Worm (Caenorhabditis elegans): Measurements from ENCODE around the gene rabx-5.

Gene rabx-5

DNA sequence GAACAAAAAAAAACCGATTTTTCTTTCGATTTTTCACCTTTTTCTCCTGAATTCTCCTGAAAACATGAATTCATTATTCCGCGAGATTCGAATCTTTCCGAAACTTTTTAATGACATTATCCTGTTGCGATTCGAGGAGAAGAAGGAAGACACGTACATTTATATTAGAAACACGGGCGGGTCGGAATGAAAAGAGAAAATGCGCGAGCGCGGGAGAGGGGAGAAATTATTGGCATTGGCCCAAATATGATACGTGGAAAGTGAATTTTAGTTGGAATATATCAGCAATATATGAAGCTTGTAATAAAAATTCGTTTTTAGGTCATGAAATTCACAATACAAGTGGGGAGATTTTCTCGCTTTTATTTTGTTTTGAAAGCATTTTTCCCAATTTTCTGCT, 48.3 kb downstream of the rabx-5 start (continued):
- TF ChIP-seq egl-18 (GFP tag; IDR thresholded peaks at IDR 0.05) = no peak

- TF ChIP-seq unc-130 (GFP tag; optimal IDR thresholded peaks at IDR 0.05) (no peak), ceh-79 (tag; optimal IDR thresholded peaks at IDR 0.05) (no peak), C06A6.2 (GFP tag; conservative IDR thresholded peaks at IDR 0.05) (no peak)
Observed at ce11 chrIII:10654718-10655117, 49.6 kb downstream of the rabx-5 start, which contains the start of gene cnt-2. Gene cnt-2 (plus strand): TSS chrIII:10655018.

- peak; percentile 60 for TF ChIP-seq nhr-80 (tag; optimal IDR thresholded peaks at IDR 0.05)
- TF ChIP-seq ceh-79 (tag; optimal IDR thresholded peaks at IDR 0.05) = no peak
- TF ChIP-seq let-607 (tag; optimal IDR thresholded peaks at IDR 0.05) = peak; percentile 67 to 85
Observed at ce11 chrIII:10656069-10656468, 50.9 kb downstream of the rabx-5 start.

DNA sequence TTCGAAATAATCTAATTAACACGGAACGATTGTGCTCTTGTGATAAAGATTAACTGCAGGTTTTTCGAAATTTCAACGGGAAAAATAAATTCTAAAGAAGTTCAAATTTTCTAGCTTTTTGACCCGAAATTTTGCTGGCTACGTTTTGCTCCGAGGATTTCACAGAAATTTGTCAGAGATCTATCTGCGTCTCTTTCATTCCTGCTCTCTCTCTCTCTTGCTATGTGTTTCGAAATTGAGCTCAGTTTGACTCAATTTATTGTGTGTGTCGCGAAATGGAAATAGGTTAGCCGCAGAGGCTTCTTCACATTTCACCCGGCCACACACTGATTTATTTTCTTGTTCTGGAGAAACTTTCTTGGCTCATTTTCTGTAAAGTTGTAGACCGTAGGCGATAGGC, 52.5 kb downstream of the rabx-5 start:
- TF ChIP-seq snpc-4 (GFP tag; optimal IDR thresholded peaks at IDR 0.05) (no peak), snpc-4 (tag; optimal IDR thresholded peaks at IDR 0.05) (no peak), fkh-3 (tag; optimal IDR thresholded peaks at IDR 0.05) (no peak), Y53G8AR.9 (GFP tag; conservative IDR thresholded peaks at IDR 0.05) (no peak), lag-1 (GFP tag; IDR thresholded peaks at IDR 0.05) (no peak), lin-35 (GFP tag; optimal IDR thresholded peaks at IDR 0.05) (no peak), F33H1.4 (GFP tag; IDR thresholded peaks at IDR 0.05) (no peak), aptf-3 (GFP tag; IDR thresholded peaks at IDR 0.05) (no peak), zim-3 (tag; optimal IDR thresholded peaks at IDR 0.05) (no peak), F55B11.4 (tag; optimal IDR thresholded peaks at IDR 0.05; ENCODE audit: borderline replicate concordance, insufficient read depth) (no peak)

ce11 chrIII:10658394-10658793, 53.2 kb downstream of the rabx-5 start:
- TF ChIP-seq ztf-22 (GFP tag; optimal IDR thresholded peaks at IDR 0.05) = no peak

ce11 chrIII:10661292-10661691, 56.1 kb downstream of the rabx-5 start:
- TF ChIP-seq mcd-1 (GFP tag; IDR thresholded peaks at IDR 0.05) = no peak
- no peak for TF ChIP-seq mel-28 (tag; optimal IDR thresholded peaks at IDR 0.05; ENCODE audit: borderline replicate concordance)
- TF ChIP-seq hsf-1 (GFP tag; IDR thresholded peaks at IDR 0.05) = no peak
- no peak for TF ChIP-seq rcor-1 (GFP tag; IDR thresholded peaks at IDR 0.05)
- TF ChIP-seq ceh-40 (GFP tag; IDR thresholded peaks at IDR 0.05) = no peak
- TF ChIP-seq ceh-91 (GFP tag; IDR thresholded peaks at IDR 0.05) = no peak
- TF ChIP-seq pha-4 (tag; optimal IDR thresholded peaks at IDR 0.05) = no peak
- TF ChIP-seq somi-1 (GFP tag; optimal IDR thresholded peaks at IDR 0.05) = no peak
- no peak for TF ChIP-seq nhr-90 (tag; optimal IDR thresholded peaks at IDR 0.05)
- TF ChIP-seq snpc-1.1 (tag; optimal IDR thresholded peaks at IDR 0.05; ENCODE audit: insufficient read depth) = no peak
- TF ChIP-seq egl-44 (GFP tag; IDR thresholded peaks at IDR 0.05) = no peak
- no peak for TF ChIP-seq snpc-3.4 (tag; optimal IDR thresholded peaks at IDR 0.05)
- TF ChIP-seq Y95B8A.8 (GFP tag; IDR thresholded peaks at IDR 0.05) = no peak
- no peak for TF ChIP-seq let-607 (tag; optimal IDR thresholded peaks at IDR 0.05)
